Worm (Caenorhabditis elegans) whole organism, late embryonic: ENCODE measurements around the gene C06C3.12.

Source experiments
- C08G9.2 ChIP-seq: sonication (generic microtip); optimal IDR thresholded peaks from 2 replicates; lab custom pipeline; 2016; ENCODE audit warnings: mild to moderate bottlenecking, missing genetic modification characterization, moderate library complexity, missing compliant biosample characterization
- F13H6.1 ChIP-seq: sonication (generic microtip); optimal IDR thresholded peaks from 2 replicates; lab custom pipeline; 2016; ENCODE audit warnings: missing genetic modification characterization, missing compliant biosample characterization
- K02D7.2 ChIP-seq: sonication (generic microtip); optimal IDR thresholded peaks from 2 replicates; lab custom pipeline; 2017; ENCODE audit warnings: mild to moderate bottlenecking, missing genetic modification characterization, missing compliant biosample characterization
- T23F11.4 ChIP-seq: fragments of 200-800 bp; sonication (Bioruptor generic); optimal IDR thresholded peaks from 2 replicates; lab custom pipeline; 2018; ENCODE audit warnings: mild to moderate bottlenecking, missing genetic modification characterization, missing compliant biosample characterization
- ama-1 ChIP-seq: fragments of 150-350 bp; optimal IDR thresholded peaks from 2 replicates; lab custom pipeline; 2014
- ceh-2 ChIP-seq: sonication (generic microtip); optimal IDR thresholded peaks from 2 replicates; lab custom pipeline; 2016; ENCODE audit warnings: missing genotype, missing genetic modification characterization, missing compliant biosample characterization
- ceh-22 ChIP-seq: sonication (generic microtip); optimal IDR thresholded peaks from 2 replicates; lab custom pipeline; 2017; ENCODE audit warnings: missing biosample characterization, missing genetic modification characterization
- ceh-24 ChIP-seq: sonication (generic microtip); optimal IDR thresholded peaks from 2 replicates; lab custom pipeline; 2016; ENCODE audit warnings: mild to moderate bottlenecking, missing genetic modification characterization, missing compliant biosample characterization
- ceh-30 ChIP-seq: fragments of 150-350 bp; optimal IDR thresholded peaks from 2 replicates; lab custom pipeline; 2014; ENCODE audit warnings: missing biosample characterization, missing genetic modification characterization
- ceh-45 ChIP-seq: fragments of 200-800 bp; sonication (Bioruptor generic); IDR thresholded peaks from 2 replicates; pipeline ENCODE4 v1.3.6; 2022; ENCODE audit warnings: missing genetic modification reagents, missing genetic modification characterization, missing compliant biosample characterization
- ceh-6 ChIP-seq: fragments of 200-800 bp; sonication (Bioruptor generic); optimal IDR thresholded peaks from 2 replicates; lab custom pipeline; 2018; ENCODE audit warnings: mild to moderate bottlenecking, missing genetic modification characterization, missing compliant biosample characterization
- ceh-9 ChIP-seq: sonication (generic microtip); optimal IDR thresholded peaks from 2 replicates; lab custom pipeline; 2016; ENCODE audit warnings: mild to moderate bottlenecking, missing genetic modification characterization, inconsistent platforms, missing compliant biosample characterization
- che-1 ChIP-seq: sonication (generic microtip); optimal IDR thresholded peaks from 2 replicates; lab custom pipeline; 2016; ENCODE audit warnings: mild to moderate bottlenecking, missing genetic modification characterization, missing compliant biosample characterization
- dmd-4 ChIP-seq: sonication (generic microtip); optimal IDR thresholded peaks from 2 replicates; lab custom pipeline; 2016; ENCODE audit warnings: borderline replicate concordance, missing genetic modification characterization, missing compliant biosample characterization
- dve-1 ChIP-seq: sonication (generic microtip); optimal IDR thresholded peaks from 2 replicates; lab custom pipeline; 2017; ENCODE audit warnings: antibody characterized with exemption, mild to moderate bottlenecking, missing genetic modification characterization, missing compliant biosample characterization
- elt-2 ChIP-seq: sonication (generic microtip); optimal IDR thresholded peaks from 2 replicates; lab custom pipeline; 2016; ENCODE audit warnings: missing genetic modification reagents, missing genetic modification characterization, missing compliant biosample characterization
- elt-4 ChIP-seq: sonication (generic microtip); optimal IDR thresholded peaks from 2 replicates; lab custom pipeline; 2016; ENCODE audit warnings: missing genetic modification characterization, missing compliant biosample characterization
- hlh-13 ChIP-seq: fragments of 200-800 bp; sonication (Bioruptor generic); optimal IDR thresholded peaks from 2 replicates; lab custom pipeline; 2018; ENCODE audit warnings: mild to moderate bottlenecking, missing genetic modification characterization, missing compliant biosample characterization
- hlh-15 ChIP-seq: sonication (generic microtip); optimal IDR thresholded peaks from 2 replicates; lab custom pipeline; 2016; ENCODE audit warnings: missing genetic modification characterization, missing compliant biosample characterization
- hlh-30 ChIP-seq: sonication (generic microtip); optimal IDR thresholded peaks from 2 replicates; lab custom pipeline; 2017; ENCODE audit warnings: antibody characterized with exemption, missing genetic modification characterization, missing compliant biosample characterization; ENCODE audit not compliant: insufficient read depth
- hlh-6 ChIP-seq: sonication (generic microtip); optimal IDR thresholded peaks from 2 replicates; lab custom pipeline; 2016; ENCODE audit warnings: missing genotype, missing genetic modification characterization, missing compliant biosample characterization
- hlh-8 ChIP-seq: sonication (generic microtip); optimal IDR thresholded peaks from 2 replicates; lab custom pipeline; 2016; ENCODE audit warnings: missing genotype, missing genetic modification characterization, missing compliant biosample characterization
- lin-11 ChIP-seq: fragments of 200-800 bp; sonication (Bioruptor generic); optimal IDR thresholded peaks from 2 replicates; lab custom pipeline; 2018; ENCODE audit warnings: mild to moderate bottlenecking, missing genetic modification characterization, missing compliant biosample characterization
- mec-3 ChIP-seq: sonication (generic microtip); optimal IDR thresholded peaks from 2 replicates; lab custom pipeline; 2016; ENCODE audit warnings: borderline replicate concordance, missing genetic modification characterization, missing compliant biosample characterization
- npax-4 ChIP-seq: sonication (generic microtip); optimal IDR thresholded peaks from 2 replicates; lab custom pipeline; 2016; ENCODE audit warnings: missing genetic modification characterization, missing compliant biosample characterization
- odd-2 ChIP-seq: sonication (generic microtip); optimal IDR thresholded peaks from 2 replicates; lab custom pipeline; 2017; ENCODE audit warnings: antibody characterized with exemption, mild to moderate bottlenecking, missing genetic modification characterization, missing compliant biosample characterization
- pag-3 ChIP-seq: sonication (generic microtip); optimal IDR thresholded peaks from 2 replicates; lab custom pipeline; 2016; ENCODE audit warnings: missing compliant biosample characterization, missing genetic modification characterization, borderline replicate concordance
- pat-9 ChIP-seq: fragments of 200-800 bp; sonication (Bioruptor generic); optimal IDR thresholded peaks from 2 replicates; lab custom pipeline; 2018; ENCODE audit warnings: mild to moderate bottlenecking, missing genetic modification characterization, moderate library complexity, missing compliant biosample characterization
- pax-1 ChIP-seq: fragments of 150-350 bp; optimal IDR thresholded peaks from 2 replicates; lab custom pipeline; 2014; ENCODE audit warnings: missing biosample characterization, missing genetic modification characterization
- pqm-1 ChIP-seq: sonication (generic microtip); optimal IDR thresholded peaks from 2 replicates; lab custom pipeline; 2016; ENCODE audit warnings: missing genetic modification characterization, missing compliant biosample characterization
- ref-2 ChIP-seq: sonication (generic microtip); optimal IDR thresholded peaks from 2 replicates; lab custom pipeline; 2016; ENCODE audit warnings: missing genetic modification characterization, missing compliant biosample characterization
- sox-2 ChIP-seq: fragments of 200-800 bp; sonication (Bioruptor generic); IDR thresholded peaks from 2 replicates; pipeline ENCODE4 v1.3.6; 2022; ENCODE audit warnings: missing genetic modification reagents, missing genetic modification characterization, missing compliant biosample characterization
- sox-4 ChIP-seq: sonication (generic microtip); optimal IDR thresholded peaks from 2 replicates; lab custom pipeline; 2017; ENCODE audit warnings: mild to moderate bottlenecking, missing genetic modification characterization, inconsistent platforms, missing compliant biosample characterization
- tbx-2 ChIP-seq: sonication (generic microtip); optimal IDR thresholded peaks from 2 replicates; lab custom pipeline; 2016; ENCODE audit warnings: missing genetic modification characterization, missing compliant biosample characterization
- tbx-7 ChIP-seq: sonication (generic microtip); optimal IDR thresholded peaks from 2 replicates; lab custom pipeline; 2016; ENCODE audit warnings: missing genotype, missing genetic modification characterization, missing compliant biosample characterization
- ttx-3 ChIP-seq: sonication (generic microtip); optimal IDR thresholded peaks from 2 replicates; lab custom pipeline; 2016; ENCODE audit warnings: missing genetic modification reagents, missing genetic modification characterization, missing compliant biosample characterization
- unc-42 ChIP-seq: sonication (generic microtip); optimal IDR thresholded peaks from 2 replicates; lab custom pipeline; 2016; ENCODE audit warnings: missing genotype, missing genetic modification characterization, missing compliant biosample characterization
- unc-55 ChIP-seq: sonication (generic microtip); optimal IDR thresholded peaks from 2 replicates; lab custom pipeline; 2017; ENCODE audit warnings: missing biosample characterization, missing genetic modification reagents, missing genetic modification characterization
- unc-86 ChIP-seq: sonication (generic microtip); optimal IDR thresholded peaks from 2 replicates; lab custom pipeline; 2016; ENCODE audit warnings: missing genetic modification characterization, missing compliant biosample characterization
- zip-5 ChIP-seq: sonication (generic microtip); optimal IDR thresholded peaks from 2 replicates; lab custom pipeline; 2016; ENCODE audit warnings: missing genetic modification characterization, missing compliant biosample characterization
- ztf-16 ChIP-seq: sonication (generic microtip); optimal IDR thresholded peaks from 2 replicates; lab custom pipeline; 2017; ENCODE audit warnings: missing genetic modification characterization, missing compliant biosample characterization

The C06C3.12 gene

ce11 chrII:9356723-9357122 is 18.2 kb upstream of the C06C3.12 start (continued):
- TF ChIP-seq odd-2 (tag; lab: Kevin White, UChicago) (no peak), npax-4 (tag; lab: Kevin White, UChicago) (no peak), hlh-13 (GFP tag; lab: Kevin White, UChicago) (no peak), C08G9.2 (no peak), ceh-22 (tag; lab: Kevin White, UChicago) (peak; percentile 12), pag-3 (no peak), ztf-16 (tag; lab: Kevin White, UChicago) (no peak), dmd-4 (tag; lab: Kevin White, UChicago) (no peak), ceh-45 (GFP tag; lab: Robert Waterston, UW) (no peak), mec-3 (tag; lab: Kevin White, UChicago) (no peak), T23F11.4 (GFP tag; lab: Kevin White, UChicago) (no peak), pat-9 (no peak), pqm-1 (tag; lab: Kevin White, UChicago) (no peak), unc-86 (no peak), che-1 (tag; lab: Kevin White, UChicago) (no peak), zip-5 (tag; lab: Kevin White, UChicago) (no peak), unc-42 (peak; percentile 7), unc-55 (GFP tag; lab: Kevin White, UChicago) (peak; percentile 18), tbx-2 (peak; percentile 38), ama-1 (lab: Kevin White, UChicago) (no peak), ref-2 (tag; lab: Kevin White, UChicago) (peak; percentile 30), K02D7.2 (no peak), ceh-6 (GFP tag; lab: Kevin White, UChicago) (no peak), hlh-30 (peak; percentile 54), F13H6.1 (tag; lab: Kevin White, UChicago) (no peak)
- TF ChIP-seq, all 69 proteins: peak for 13

DNA sequence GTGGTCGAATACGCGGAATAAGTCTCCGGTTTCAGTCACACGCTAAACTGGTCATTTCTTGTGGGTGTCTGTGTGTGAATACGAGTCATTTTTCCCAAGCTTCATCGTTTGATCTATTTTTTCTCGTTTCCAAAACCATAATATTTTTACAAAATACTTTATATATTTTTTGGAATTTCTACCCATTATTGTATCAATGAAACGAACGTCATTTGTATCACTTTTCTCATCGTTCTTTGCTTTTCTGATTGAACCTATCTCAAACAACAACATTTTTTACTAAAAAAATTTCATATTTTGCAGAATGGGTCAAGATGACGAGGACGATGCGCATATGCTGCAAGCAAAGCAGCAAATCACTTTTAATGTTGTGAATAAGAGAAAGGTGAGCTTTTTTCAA is 16.7 kb upstream of the C06C3.12 start, which contains the start of gene mel-11:
Gene mel-11 (plus strand): TSS at position 301 of the 400 bp plus-strand sequence.
- TF ChIP-seq lin-11 (tag; lab: Kevin White, UChicago): no peak
- TF ChIP-seq pax-1 (tag; lab: Kevin White, UChicago): no peak
- no peak for TF ChIP-seq dve-1 (tag; lab: Kevin White, UChicago)
- TF ChIP-seq ama-1 (lab: Kevin White, UChicago): no peak
- no peak for TF ChIP-seq sox-2 (GFP tag; lab: Robert Waterston, UW)
- no peak for TF ChIP-seq ceh-9 (tag; lab: Kevin White, UChicago)
- TF ChIP-seq K02D7.2: no peak
- no peak for TF ChIP-seq elt-2 (tag; lab: Kevin White, UChicago)
- TF ChIP-seq hlh-15 (tag; lab: Kevin White, UChicago): no peak
- TF ChIP-seq ceh-6 (GFP tag; lab: Kevin White, UChicago): no peak
- TF ChIP-seq mec-3 (tag; lab: Kevin White, UChicago): no peak
- no peak for TF ChIP-seq ceh-45 (GFP tag; lab: Robert Waterston, UW)
- TF ChIP-seq, all 69 proteins: peak for 0

DNA sequence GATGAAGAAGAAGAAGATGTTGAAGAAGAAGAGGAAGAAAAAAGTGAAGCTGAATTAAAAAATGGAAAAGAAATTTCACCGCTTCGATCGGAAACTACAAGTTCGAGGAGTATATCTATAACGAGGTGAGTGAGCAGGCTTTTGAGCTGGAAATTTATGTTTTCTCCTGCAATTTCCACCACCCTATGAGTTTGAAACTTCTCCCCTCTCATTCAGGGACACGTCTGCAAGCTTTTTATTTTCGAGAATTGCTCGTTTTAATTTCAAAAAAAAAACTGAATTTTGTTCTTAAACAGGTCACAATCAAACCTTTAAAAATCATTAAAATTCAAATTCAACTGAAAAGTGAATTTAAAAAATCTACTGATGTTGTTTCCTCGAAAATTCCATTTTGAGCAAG is 12.7 kb upstream of the C06C3.12 start:
- TF ChIP-seq ceh-30 (no peak), tbx-7 (tag; lab: Kevin White, UChicago) (no peak), hlh-13 (GFP tag; lab: Kevin White, UChicago) (no peak), pqm-1 (tag; lab: Kevin White, UChicago) (no peak), ttx-3 (no peak), elt-4 (tag; lab: Kevin White, UChicago) (no peak), ceh-24 (tag; lab: Kevin White, UChicago) (no peak), ceh-6 (GFP tag; lab: Kevin White, UChicago) (no peak), dve-1 (tag; lab: Kevin White, UChicago) (no peak), ceh-2 (tag; lab: Kevin White, UChicago) (no peak), odd-2 (tag; lab: Kevin White, UChicago) (no peak), sox-4 (tag; lab: Kevin White, UChicago) (no peak), pat-9 (no peak), unc-55 (GFP tag; lab: Kevin White, UChicago) (no peak), hlh-8 (tag; lab: Kevin White, UChicago) (no peak), ceh-9 (tag; lab: Kevin White, UChicago) (no peak), hlh-6 (tag; lab: Kevin White, UChicago) (no peak)
